Worm (Caenorhabditis elegans) whole organism, L2 larva: ENCODE data around the gene zmp-1.
A peak's percentile ranks its signal among the peaks of the same experiment; 100 is the strongest.

Experiments used
- ZK546.5 ChIP-seq: sonication (generic microtip); optimal IDR thresholded peaks from 2 replicates; lab custom pipeline; 2017; ENCODE audit warnings: missing biosample characterization, missing genetic modification characterization
- aly-2 ChIP-seq: fragments of 150-350 bp; optimal IDR thresholded peaks from 2 replicates; lab custom pipeline; 2014; ENCODE audit warnings: missing biosample characterization, missing genetic modification characterization
- ama-1 ChIP-seq: fragments of 150-350 bp; optimal IDR thresholded peaks from 2 replicates; lab custom pipeline; 2018; ENCODE audit warnings: inconsistent platforms
- ceh-82 ChIP-seq: fragments of 150-350 bp; optimal IDR thresholded peaks from 2 replicates; lab custom pipeline; 2014; ENCODE audit warnings: missing biosample characterization, missing genetic modification characterization
- dmd-4 ChIP-seq: sonication (generic microtip); optimal IDR thresholded peaks from 2 replicates; lab custom pipeline; 2017; ENCODE audit warnings: missing biosample characterization, missing genetic modification characterization
- egl-27 ChIP-seq: sonication (generic microtip); optimal IDR thresholded peaks from 3 replicates; lab custom pipeline; 2017; ENCODE audit warnings: missing biosample characterization, missing genetic modification reagents, missing genetic modification characterization
- mab-5 ChIP-seq: fragments of 150-350 bp; optimal IDR thresholded peaks from 2 replicates; lab custom pipeline; 2014; ENCODE audit warnings: missing biosample characterization, missing genetic modification characterization
- mbf-1 ChIP-seq: sonication (generic microtip); optimal IDR thresholded peaks from 2 replicates; lab custom pipeline; 2017; ENCODE audit warnings: missing biosample characterization, missing genetic modification characterization
- nhr-10 ChIP-seq: sonication (generic microtip); optimal IDR thresholded peaks from 2 replicates; lab custom pipeline; 2017; ENCODE audit warnings: missing biosample characterization, missing genetic modification characterization
- nhr-11 ChIP-seq: fragments of 150-350 bp; optimal IDR thresholded peaks from 2 replicates; lab custom pipeline; 2014; ENCODE audit warnings: missing biosample characterization, missing genetic modification characterization
- skn-1 ChIP-seq: sonication (generic microtip); optimal IDR thresholded peaks from 2 replicates; lab custom pipeline; 2017; ENCODE audit warnings: missing biosample characterization, missing genetic modification characterization
- unc-39 ChIP-seq: fragments of 150-350 bp; optimal IDR thresholded peaks from 2 replicates; lab custom pipeline; 2014; ENCODE audit warnings: missing biosample characterization, missing genetic modification characterization
- unc-55 ChIP-seq: fragments of 150-350 bp; sonication (generic microtip); optimal IDR thresholded peaks from 3 replicates; lab custom pipeline; 2014; ENCODE audit warnings: missing biosample characterization, missing genetic modification reagents, missing genetic modification characterization
- ztf-11 ChIP-seq: sonication (generic microtip); optimal IDR thresholded peaks from 2 replicates; lab custom pipeline; 2017; ENCODE audit warnings: missing biosample characterization, missing genetic modification characterization

DNA sequence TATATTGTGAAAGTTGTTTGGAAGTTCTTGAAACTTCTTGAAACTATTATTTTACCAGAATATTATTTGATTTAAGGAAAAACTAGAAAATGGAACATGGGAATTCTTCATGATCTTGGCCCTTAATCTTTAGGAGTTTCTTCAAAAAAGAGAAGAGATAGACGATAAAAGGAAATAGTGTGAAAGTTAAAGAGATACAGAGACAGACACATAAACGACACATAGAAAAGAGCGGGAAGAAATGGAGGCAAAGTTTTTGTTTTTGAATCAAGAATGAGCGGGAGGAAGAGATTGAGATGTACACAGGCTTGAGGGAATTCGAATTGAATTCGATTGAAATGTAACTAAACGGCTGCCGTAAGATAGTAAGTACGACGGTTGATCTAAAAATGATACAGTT is 35.3 kb downstream of the zmp-1 start:
- TF ChIP-seq unc-55 (GFP tag; lab: Kevin White, UChicago) (peak; percentile 30), ama-1 (no peak), nhr-10 (tag; lab: Kevin White, UChicago) (no peak), aly-2 (no peak), unc-39 (tag; lab: Kevin White, UChicago) (no peak), ztf-11 (tag; lab: Kevin White, UChicago) (no peak), ZK546.5 (no peak), egl-27 (tag; lab: Kevin White, UChicago) (no peak), skn-1 (tag; lab: Kevin White, UChicago) (no peak), nhr-11 (tag; lab: Kevin White, UChicago) (no peak), ceh-82 (tag; lab: Kevin White, UChicago) (no peak), mab-5 (no peak), dmd-4 (tag; lab: Kevin White, UChicago) (no peak), mbf-1 (no peak)
